Fruit fly (Drosophila melanogaster): Measurements from ENCODE around the gene Obp73a.

dm6 chr3L:16910466-16910865, 33.7 kb upstream of the Obp73a start:
- TF ChIP-seq ttk (optimal IDR thresholded peaks at IDR 0.05), result no peak
- no peak for TF ChIP-seq h (optimal IDR thresholded peaks at IDR 0.05)
- TF ChIP-seq insv (optimal IDR thresholded peaks at IDR 0.05), result no peak
- no peak for TF ChIP-seq psq (optimal IDR thresholded peaks at IDR 0.05)

Measured in Kc167 (cell line).